Worm (Caenorhabditis elegans): ENCODE results near the gene C23H3.2.

ce11 chrII:108865-109264, 47.8 kb downstream of the C23H3.2 start, which contains the start of gene C50D2.2:
- TF ChIP-seq nhr-102 (tag; optimal IDR thresholded peaks at IDR 0.05): no peak
- no peak for TF ChIP-seq ceh-82 (tag; optimal IDR thresholded peaks at IDR 0.05)
- no peak for TF ChIP-seq ZK546.5 (tag; optimal IDR thresholded peaks at IDR 0.05)
- no peak for TF ChIP-seq F49E8.2 (tag; optimal IDR thresholded peaks at IDR 0.05; ENCODE audit: borderline replicate concordance)
- TF ChIP-seq lsy-2 (tag; optimal IDR thresholded peaks at IDR 0.05): no peak
- no peak for TF ChIP-seq nhr-77 (tag; optimal IDR thresholded peaks at IDR 0.05)
- TF ChIP-seq ztf-11 (tag; optimal IDR thresholded peaks at IDR 0.05): no peak
